Worm (Caenorhabditis elegans) whole organism, early embryonic: ENCODE measurements around the gene tmed-10.

Experiments used
- ama-1 ChIP-seq: fragments of 150-350 bp; optimal IDR thresholded peaks from 2 replicates; lab custom pipeline; 2014
- ceh-13 ChIP-seq: fragments of 200-800 bp; sonication (Bioruptor generic); optimal IDR thresholded peaks from 2 replicates; lab custom pipeline; 2018; ENCODE audit warnings: mild to moderate bottlenecking, missing genetic modification characterization, missing compliant biosample characterization
- hmbx-1 ChIP-seq: sonication (generic microtip); optimal IDR thresholded peaks from 2 replicates; lab custom pipeline; 2016; ENCODE audit warnings: mild to moderate bottlenecking, missing genetic modification characterization, missing compliant biosample characterization
- hnd-1 ChIP-seq: sonication (generic microtip); optimal IDR thresholded peaks from 2 replicates; lab custom pipeline; 2016; ENCODE audit warnings: missing genetic modification characterization, missing compliant biosample characterization

DNA sequence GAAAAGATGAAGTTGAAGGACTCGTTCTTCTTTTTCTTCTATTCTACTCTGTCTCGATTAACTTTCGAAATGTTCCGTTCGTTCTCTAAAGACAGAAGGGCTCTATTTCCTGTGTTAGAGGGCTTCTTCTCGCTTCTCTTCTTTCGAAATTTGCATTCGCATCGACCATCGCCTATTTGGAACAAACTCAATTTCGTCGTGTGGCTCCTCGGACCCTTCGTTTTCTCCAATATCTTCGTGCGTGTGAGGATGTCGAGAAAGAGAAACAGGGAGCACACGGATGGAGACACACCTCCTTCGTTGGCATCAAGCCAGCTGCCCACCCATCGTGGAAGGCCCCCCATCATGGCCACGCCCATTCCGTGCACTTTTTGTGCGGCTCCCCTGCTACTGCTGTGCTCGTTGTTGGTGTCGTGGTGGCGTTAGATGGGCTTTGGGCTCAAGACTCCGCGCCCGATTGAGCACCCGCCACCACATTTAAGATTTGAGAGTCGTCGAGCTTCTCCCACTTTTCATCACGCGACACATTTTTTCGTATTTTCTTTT, 14.4 kb upstream of the tmed-10 start:
- TF ChIP-seq ceh-13 (GFP tag; lab: Kevin White, UChicago) (no peak), hnd-1 (tag; lab: Kevin White, UChicago) (no peak), ama-1 (lab: Kevin White, UChicago) (no peak), hmbx-1 (tag; lab: Kevin White, UChicago) (no peak)
